Worm (Caenorhabditis elegans) whole organism, L3 larva: ENCODE results near the gene Y57G11C.28.

Source experiments
- daf-12 ChIP-seq: fragments of 150-350 bp; optimal IDR thresholded peaks from 2 replicates; lab custom pipeline; 2014; ENCODE audit warnings: missing biosample characterization, missing genetic modification reagents, missing genetic modification characterization
- elt-2 ChIP-seq: sonication (generic microtip); optimal IDR thresholded peaks from 2 replicates; lab custom pipeline; 2016; ENCODE audit warnings: missing genetic modification reagents, mild to moderate bottlenecking, missing genetic modification characterization, missing compliant biosample characterization
- skn-1 ChIP-seq: fragments of 150-350 bp; optimal IDR thresholded peaks from 2 replicates; lab custom pipeline; 2014; ENCODE audit warnings: missing biosample characterization, missing genetic modification characterization

Y57G11C.28 gene

ce11 chrIV:14981311-14981710 lies 51.8 kb downstream of the Y57G11C.28 start, which contains the start of gene atln-2:
TSS of gene atln-2 (plus strand) at chrIV:14981611.
- TF ChIP-seq elt-2 (no peak), daf-12 (tag; lab: Kevin White, UChicago) (no peak), skn-1 (tag; lab: Kevin White, UChicago) (no peak)
